Fruit fly (Drosophila melanogaster): ENCODE data around the gene CG43993.

Gene CG43993

dm6 chr3L:12013698-12014097, 18.7 kb upstream of the CG43993 start (continued):
- TF ChIP-seq Lpt (GFP tag; optimal IDR thresholded peaks at IDR 0.05) (peak; percentile 4), svp (GFP tag) (peak; percentile 65), salr (GFP tag; optimal IDR thresholded peaks at IDR 0.05) (peak in 1 of 2 experiments; percentile 27), CG31627 (GFP tag; optimal IDR thresholded peaks at IDR 0.05) (no peak), lz (GFP tag; optimal IDR thresholded peaks at IDR 0.05) (peak; percentile 22), fkh (GFP tag; optimal IDR thresholded peaks at IDR 0.05) (no peak), Eip75B (GFP tag; optimal IDR thresholded peaks at IDR 0.05) (no peak)

DNA sequence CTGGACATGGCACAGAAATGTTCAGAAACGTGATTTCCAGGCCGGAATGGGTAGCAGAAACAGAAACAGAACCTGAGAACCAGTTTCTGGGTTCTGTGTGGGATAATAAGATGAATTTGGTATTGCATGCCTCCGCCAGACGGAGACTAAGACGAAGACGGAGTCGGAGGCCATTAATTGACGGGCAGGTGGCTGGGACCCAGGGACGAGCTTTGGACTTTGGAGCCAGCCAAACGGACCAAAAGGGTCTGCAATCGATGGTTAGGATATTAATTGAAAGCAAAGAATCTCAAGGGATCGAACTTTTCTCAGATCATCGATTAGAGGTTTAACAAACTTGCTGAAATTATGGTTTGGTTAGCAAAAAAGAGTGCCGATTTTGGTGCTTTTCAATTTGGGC, 18.1 kb upstream of the CG43993 start:
- TF ChIP-seq Hr39 (GFP tag; optimal IDR thresholded peaks at IDR 0.05) = no peak
- no peak for TF ChIP-seq svp (GFP tag)
- peak; percentile 57 for TF ChIP-seq CG9139 (GFP tag; optimal IDR thresholded peaks at IDR 0.05)
- no peak for TF ChIP-seq CG16779 (tag; optimal IDR thresholded peaks at IDR 0.05)
- TF ChIP-seq CG6854 (GFP tag; optimal IDR thresholded peaks at IDR 0.05) = peak; percentile 36
- TF ChIP-seq ss (GFP tag; optimal IDR thresholded peaks at IDR 0.05) = peak; percentile 59 to 74
- no peak for TF ChIP-seq CG31627 (GFP tag; optimal IDR thresholded peaks at IDR 0.05)
- TF ChIP-seq Hr4 (GFP tag; optimal IDR thresholded peaks at IDR 0.05) = no peak
- TF ChIP-seq CG11294 (GFP tag; IDR thresholded peaks at IDR 0.05) = no peak
- no peak for TF ChIP-seq Eip78C (GFP tag)
- no peak for TF ChIP-seq CG10631 (GFP tag; optimal IDR thresholded peaks at IDR 0.05)
- no peak for TF ChIP-seq CG8119 (GFP tag; IDR thresholded peaks at IDR 0.05)
- TF ChIP-seq lz (GFP tag; optimal IDR thresholded peaks at IDR 0.05) = no peak
- TF ChIP-seq CG1621 (tag; optimal IDR thresholded peaks at IDR 0.05) = no peak
- TF ChIP-seq dsx (GFP tag; optimal IDR thresholded peaks at IDR 0.05; ENCODE audit: poor library complexity, severe bottlenecking) = peak; percentile 18
- TF ChIP-seq CG6808 (GFP tag; optimal IDR thresholded peaks at IDR 0.05) = peak; percentile 50

- no peak for TF ChIP-seq Ets21C (GFP tag; optimal IDR thresholded peaks at IDR 0.05)
- TF ChIP-seq esn (GFP tag; optimal IDR thresholded peaks at IDR 0.05) = peak; percentile 68
- no peak for TF ChIP-seq salr (GFP tag; optimal IDR thresholded peaks at IDR 0.05)
- TF ChIP-seq CG8319 (GFP tag; optimal IDR thresholded peaks at IDR 0.05) = peak; percentile 10
- no peak for TF ChIP-seq CG16779 (tag; optimal IDR thresholded peaks at IDR 0.05)
- peak; percentile 78 for TF ChIP-seq svp (GFP tag)
- TF ChIP-seq Lpt (GFP tag; optimal IDR thresholded peaks at IDR 0.05) = no peak
- TF ChIP-seq Sox102F (GFP tag; optimal IDR thresholded peaks at IDR 0.05) = peak; percentile 64
- peak; percentile 67 for TF ChIP-seq CG15336 (GFP tag; IDR thresholded peaks at IDR 0.05)
- TF ChIP-seq Ets96B (tag; optimal IDR thresholded peaks at IDR 0.05) = peak; percentile 24
- TF ChIP-seq CG34406 (GFP tag; optimal IDR thresholded peaks at IDR 0.05) = peak; percentile 68
- no peak for TF ChIP-seq CG6808 (GFP tag; optimal IDR thresholded peaks at IDR 0.05)
- peak; percentile 80 for TF ChIP-seq eg (GFP tag; IDR thresholded peaks at IDR 0.05)
- peak; percentile 49 for TF ChIP-seq CG11902 (GFP tag; optimal IDR thresholded peaks at IDR 0.05)
- no peak for TF ChIP-seq fkh (GFP tag; optimal IDR thresholded peaks at IDR 0.05)
- peak; percentile 57 for TF ChIP-seq CG32006 (GFP tag; optimal IDR thresholded peaks at IDR 0.05)
- TF ChIP-seq Eip75B (GFP tag; optimal IDR thresholded peaks at IDR 0.05) = peak; percentile 1
- TF ChIP-seq CG6163 (GFP tag; IDR thresholded peaks at IDR 0.05) = peak; percentile 80
- TF ChIP-seq CG8632 (GFP tag; optimal IDR thresholded peaks at IDR 0.05) = peak; percentile 76
- no peak for TF ChIP-seq Hr38 (GFP tag; optimal IDR thresholded peaks at IDR 0.05)
- no peak for TF ChIP-seq dsx (GFP tag; optimal IDR thresholded peaks at IDR 0.05; ENCODE audit: poor library complexity, severe bottlenecking)
- TF ChIP-seq OdsH (GFP tag; optimal IDR thresholded peaks at IDR 0.05) = peak; percentile 62
- no peak for TF ChIP-seq spab (GFP tag; optimal IDR thresholded peaks at IDR 0.05)
- peak; percentile 68 for TF ChIP-seq CG6854 (GFP tag; optimal IDR thresholded peaks at IDR 0.05)
- TF ChIP-seq pdm3 (GFP tag; optimal IDR thresholded peaks at IDR 0.05) = peak; percentile 6
- peak; percentile 70 for TF ChIP-seq achi (GFP tag; optimal IDR thresholded peaks at IDR 0.05)
- TF ChIP-seq Met (GFP tag; optimal IDR thresholded peaks at IDR 0.05) = peak; percentile 57
- TF ChIP-seq net (GFP tag; optimal IDR thresholded peaks at IDR 0.05) = peak; percentile 21
- peak; percentile 4 for TF ChIP-seq Sox14 (GFP tag; optimal IDR thresholded peaks at IDR 0.05)
- peak; percentile 42 for TF ChIP-seq topi (GFP tag; optimal IDR thresholded peaks at IDR 0.05)
- peak; percentile 87 for TF ChIP-seq Eip78C (GFP tag)
- TF ChIP-seq acj6 (GFP tag; optimal IDR thresholded peaks at IDR 0.05) = peak; percentile 53
- TF ChIP-seq Eip93F (GFP tag; optimal IDR thresholded peaks at IDR 0.05) = no peak
- peak; percentile 56 for TF ChIP-seq CG11294 (GFP tag; IDR thresholded peaks at IDR 0.05)
- TF ChIP-seq CG3032 (tag; optimal IDR thresholded peaks at IDR 0.05) = peak; percentile 5
- no peak for TF ChIP-seq CG9139 (GFP tag; optimal IDR thresholded peaks at IDR 0.05)
- TF ChIP-seq CG7368 (GFP tag; optimal IDR thresholded peaks at IDR 0.05) = peak; percentile 45
- TF ChIP-seq Smox (GFP tag; optimal IDR thresholded peaks at IDR 0.05) = peak; percentile 23
- TF ChIP-seq Hr4 (GFP tag; optimal IDR thresholded peaks at IDR 0.05) = no peak
- no peak for TF ChIP-seq CG4318 (GFP tag; optimal IDR thresholded peaks at IDR 0.05)
These were observed 16.2 kb upstream of the CG43993 start for dm6 chr3L:12016186-12016585.

All from whole organism, prepupa.